Worm (Caenorhabditis elegans): ENCODE results near the gene B0244.9.

DNA sequence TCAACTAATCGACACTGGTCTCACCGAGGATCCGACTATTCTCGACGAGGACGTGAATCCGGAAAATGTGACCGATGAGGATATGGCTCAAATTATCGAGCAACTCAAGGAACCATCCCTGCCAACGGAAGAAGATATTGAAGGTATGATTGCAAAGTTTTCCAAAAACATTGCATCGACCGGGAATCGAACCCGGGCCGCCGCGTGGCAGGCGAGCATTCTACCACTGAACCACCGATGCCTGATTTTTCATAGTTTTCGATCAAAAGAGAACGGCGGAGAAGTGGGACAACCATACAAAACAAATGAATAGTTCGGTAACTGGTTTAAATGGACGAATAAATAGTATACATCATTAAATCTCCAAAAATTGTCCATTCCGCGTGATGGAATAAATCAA lies 31.1 kb upstream of the B0244.9 start:
- TF ChIP-seq tbx-2 (tag; optimal IDR thresholded peaks at IDR 0.05) (no peak), lin-13 (GFP tag; optimal IDR thresholded peaks at IDR 0.05) (no peak), unc-62 (GFP tag; optimal IDR thresholded peaks at IDR 0.05) (no peak), Y116A8C.19 (tag; optimal IDR thresholded peaks at IDR 0.05; ENCODE audit: borderline replicate concordance) (no peak), fkh-10 (GFP tag; optimal IDR thresholded peaks at IDR 0.05) (no peak), xbp-1 (tag; optimal IDR thresholded peaks at IDR 0.05) (no peak), nhr-12 (tag; optimal IDR thresholded peaks at IDR 0.05) (no peak), nhr-84 (tag; optimal IDR thresholded peaks at IDR 0.05) (no peak), jun-1 (tag; optimal IDR thresholded peaks at IDR 0.05) (no peak), lsy-2 (tag; optimal IDR thresholded peaks at IDR 0.05) (no peak), sox-4 (tag; optimal IDR thresholded peaks at IDR 0.05) (no peak), ces-1 (GFP tag; optimal IDR thresholded peaks at IDR 0.05) (no peak)
